Worm (Caenorhabditis elegans): ENCODE results near the gene M02H5.8.

M02H5.8 gene

ce11 chrV:491432-491831 is 41.7 kb downstream of the M02H5.8 start, which contains the start of gene str-196:
Gene str-196, plus strand, starts transcription at chrV:491732.
- no peak for TF ChIP-seq ztf-29 (GFP tag; IDR thresholded peaks at IDR 0.05)
- TF ChIP-seq flt-1 (GFP tag; IDR thresholded peaks at IDR 0.05), result no peak
- no peak for TF ChIP-seq cog-1 (tag; optimal IDR thresholded peaks at IDR 0.05)
- no peak for TF ChIP-seq ref-1 (GFP tag; conservative IDR thresholded peaks at IDR 0.05)
- no peak for TF ChIP-seq klf-2 (GFP tag; conservative IDR thresholded peaks at IDR 0.05)
- TF ChIP-seq med-1 (GFP tag; optimal IDR thresholded peaks at IDR 0.05; ENCODE audit: insufficient read depth), result no peak
- TF ChIP-seq tab-1 (GFP tag; IDR thresholded peaks at IDR 0.05), result no peak
- no peak for TF ChIP-seq ztf-23 (GFP tag; IDR thresholded peaks at IDR 0.05)
- TF ChIP-seq T22C8.4 (GFP tag; IDR thresholded peaks at IDR 0.05), result no peak

ce11 chrV:494284-494683 is 44.5 kb downstream of the M02H5.8 start, which contains the start of gene nhr-131:
Gene nhr-131, plus strand, starts transcription at chrV:494370.
- TF ChIP-seq klf-2 (GFP tag; conservative IDR thresholded peaks at IDR 0.05) (no peak), ztf-29 (GFP tag; IDR thresholded peaks at IDR 0.05) (no peak), T22C8.4 (GFP tag; IDR thresholded peaks at IDR 0.05) (0 out of 2 replicates have a peak, but pooled peaks have one; percentile 29), ref-1 (GFP tag; conservative IDR thresholded peaks at IDR 0.05) (no peak), cog-1 (tag; optimal IDR thresholded peaks at IDR 0.05) (no peak), med-1 (GFP tag; optimal IDR thresholded peaks at IDR 0.05; ENCODE audit: insufficient read depth) (no peak), flt-1 (GFP tag; IDR thresholded peaks at IDR 0.05) (no peak), ztf-23 (GFP tag; IDR thresholded peaks at IDR 0.05) (no peak)

ce11 chrV:497399-497798 is 47.6 kb downstream of the M02H5.8 start, which contains the start of gene T01G6.1:
Gene T01G6.1, plus strand, starts transcription at chrV:497699.
- TF ChIP-seq T22C8.4 (GFP tag; IDR thresholded peaks at IDR 0.05) (no peak), ztf-29 (GFP tag; IDR thresholded peaks at IDR 0.05) (no peak), klf-2 (GFP tag; conservative IDR thresholded peaks at IDR 0.05) (no peak), ref-1 (GFP tag; conservative IDR thresholded peaks at IDR 0.05) (no peak), cog-1 (tag; optimal IDR thresholded peaks at IDR 0.05) (no peak), med-1 (GFP tag; optimal IDR thresholded peaks at IDR 0.05; ENCODE audit: insufficient read depth) (no peak), flt-1 (GFP tag; IDR thresholded peaks at IDR 0.05) (no peak), ztf-23 (GFP tag; IDR thresholded peaks at IDR 0.05) (no peak), tab-1 (GFP tag; IDR thresholded peaks at IDR 0.05) (no peak)
